Fruit fly (Drosophila melanogaster) whole organism, prepupa: ENCODE results near the gene Gr93b.

Source experiments
- CG11294 ChIP-seq: fragments of 200-800 bp; sonication (Bioruptor generic); IDR thresholded peaks from 2 replicates; pipeline ENCODE4 v1.3.6; 2022; ENCODE audit warnings: missing biosample characterization, missing genetic modification characterization
- CG6854 ChIP-seq: fragments of 200-800 bp; sonication (Bioruptor generic); optimal IDR thresholded peaks from 2 replicates; lab custom pipeline; 2017; ENCODE audit warnings: missing biosample characterization, mild to moderate bottlenecking, missing genetic modification characterization
- Eip78C ChIP-seq: fragments of 200-800 bp; sonication (Bioruptor generic); peaks from one replicate; lab custom pipeline; 2016; ENCODE audit warnings: missing biosample characterization, missing genetic modification characterization
- achi ChIP-seq: fragments of 200-800 bp; sonication (Bioruptor generic); optimal IDR thresholded peaks from 3 replicates; lab custom pipeline; 2016; ENCODE audit warnings: missing biosample characterization, missing genetic modification characterization
- salr ChIP-seq, 2 experiments: fragments of 200-800 bp; sonication (Bioruptor generic); optimal IDR thresholded peaks; 3 replicates each; lab custom pipeline; 2016 to 2018; ENCODE audit warnings: missing biosample characterization in 2 of 2, missing genetic modification characterization in 2 of 2, mild to moderate bottlenecking in 1 of 2
- spab ChIP-seq: fragments of 200-800 bp; sonication (Bioruptor generic); optimal IDR thresholded peaks from 2 replicates; lab custom pipeline; 2017; ENCODE audit warnings: missing biosample characterization, mild to moderate bottlenecking, missing genetic modification characterization, missing genetic modification reagents
- ss ChIP-seq, 2 experiments: fragments of 200-800 bp; sonication (Bioruptor generic); optimal IDR thresholded peaks; 2 replicates in 1 of 2; 3 replicates in 1 of 2; lab custom pipeline; 2017 to 2018; ENCODE audit warnings: mild to moderate bottlenecking in 2 of 2, missing biosample characterization in 2 of 2, missing genetic modification characterization in 2 of 2, moderate library complexity in 1 of 2

DNA sequence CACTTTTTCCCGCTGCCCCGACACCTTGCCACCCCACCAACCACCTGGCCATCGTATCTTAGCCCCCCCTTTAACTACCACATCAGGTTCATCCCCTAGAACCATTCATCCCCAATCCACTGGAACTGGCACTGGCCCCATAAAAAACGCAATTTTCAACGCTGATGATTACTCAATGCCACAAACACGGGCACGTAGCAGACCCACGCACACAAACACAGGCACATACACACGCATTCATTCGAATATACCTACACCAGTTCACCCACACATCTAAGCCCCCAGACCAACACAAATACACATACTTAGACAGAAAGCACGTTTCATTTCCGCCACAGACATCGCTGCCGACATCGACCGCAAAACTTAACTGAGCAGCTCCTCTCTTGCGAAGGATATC is 49.8 kb downstream of the Gr93b start:
- TF ChIP-seq Eip78C (GFP tag; lab: Kevin White, UChicago), result no peak
- no peak for TF ChIP-seq salr (GFP tag; optimal IDR thresholded peaks at IDR 0.05; lab: Kevin White, UChicago)
- no peak for TF ChIP-seq spab
- no peak for TF ChIP-seq CG11294 (GFP tag; lab: Robert Waterston, UW)
- no peak for TF ChIP-seq achi (GFP tag; lab: Kevin White, UChicago)
- TF ChIP-seq ss (GFP tag; optimal IDR thresholded peaks at IDR 0.05; lab: Kevin White, UChicago), result no peak
- no peak for TF ChIP-seq CG6854
